Fruit fly (Drosophila melanogaster): Measurements from ENCODE around the gene Naglu.

The Naglu gene

DNA sequence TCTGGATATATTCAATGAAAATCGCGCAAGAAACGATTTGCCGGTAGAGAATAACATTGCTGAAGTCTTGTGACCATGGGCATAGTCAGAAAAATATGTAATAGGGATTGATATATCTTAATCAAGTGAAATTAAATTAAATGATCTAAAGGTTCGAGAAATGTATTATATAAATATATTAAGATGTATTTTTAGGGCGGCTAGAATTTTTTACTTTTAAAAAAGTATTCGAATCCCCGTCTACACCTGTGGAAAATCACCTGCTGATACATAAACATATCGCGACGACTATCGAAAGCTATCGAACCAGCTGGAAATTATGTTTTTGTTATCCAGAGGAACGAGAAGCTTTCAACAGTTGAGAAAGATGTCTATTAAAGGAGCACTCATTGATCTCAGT is 35.0 kb downstream of the Naglu start, which contains the start of the genes CG13390 and CG17294 (continued):
- TF ChIP-seq CG14014 (GFP tag; IDR thresholded peaks at IDR 0.05) = peak; percentile 100
- peak; percentile 99 for TF ChIP-seq jing (GFP tag; optimal IDR thresholded peaks at IDR 0.05)
- peak; percentile 99 for TF ChIP-seq ham (GFP tag; IDR thresholded peaks at IDR 0.05)
- peak; percentile 90 for TF ChIP-seq CG10321 (GFP tag; IDR thresholded peaks at IDR 0.05)
- TF ChIP-seq CG11247 (GFP tag; IDR thresholded peaks at IDR 0.05) = peak; percentile 99
- peak; percentile 95 for TF ChIP-seq CG9437 (GFP tag; optimal IDR thresholded peaks at IDR 0.05)
- TF ChIP-seq HHEX (GFP tag; optimal IDR thresholded peaks at IDR 0.05) = peak; percentile 100
- peak; percentile 98 for TF ChIP-seq CG15514 (GFP tag; optimal IDR thresholded peaks at IDR 0.05)
- TF ChIP-seq pan (optimal IDR thresholded peaks at IDR 0.05) = no peak
- peak in 1 of 2 experiments; percentile 100 for TF ChIP-seq pan (GFP tag; optimal IDR thresholded peaks at IDR 0.05 in 1 of 2, IDR thresholded peaks at IDR 0.05 in 1 of 2)
- TF ChIP-seq CG12236 (GFP tag; optimal IDR thresholded peaks at IDR 0.05) = peak; percentile 85
- peak; percentile 99 for TF ChIP-seq Ravus (GFP tag; IDR thresholded peaks at IDR 0.05)
- TF ChIP-seq zfh1 (GFP tag; IDR thresholded peaks at IDR 0.05) = peak; percentile 100
- TF ChIP-seq CG1529 (GFP tag; optimal IDR thresholded peaks at IDR 0.05) = peak; percentile 99
- peak; percentile 100 for TF ChIP-seq CG34422 (GFP tag; IDR thresholded peaks at IDR 0.05)
- TF ChIP-seq CG4328 (GFP tag; optimal IDR thresholded peaks at IDR 0.05) = peak; percentile 99
- TF ChIP-seq gro (GFP tag; optimal IDR thresholded peaks at IDR 0.05) = peak; percentile 97
- TF ChIP-seq Hr51 (GFP tag; optimal IDR thresholded peaks at IDR 0.05) = peak; percentile 96 to 100
- peak; percentile 99 for TF ChIP-seq CG2120 (GFP tag; optimal IDR thresholded peaks at IDR 0.05)
- TF ChIP-seq z (GFP tag; IDR thresholded peaks at IDR 0.05) = peak; percentile 84
- peak; percentile 77 for TF ChIP-seq CG1792 (GFP tag; optimal IDR thresholded peaks at IDR 0.05)
- TF ChIP-seq CG1647 (GFP tag; optimal IDR thresholded peaks at IDR 0.05) = peak; percentile 95
- TF ChIP-seq CG8924 (tag; optimal IDR thresholded peaks at IDR 0.05) = peak; percentile 100
- peak; percentile 100 for TF ChIP-seq H15 (GFP tag; IDR thresholded peaks at IDR 0.05)
- peak; percentile 100 for TF ChIP-seq gem (tag; optimal IDR thresholded peaks at IDR 0.05)
- TF ChIP-seq Lhr (GFP tag; optimal IDR thresholded peaks at IDR 0.05) = peak; percentile 97
- TF ChIP-seq sd (tag; optimal IDR thresholded peaks at IDR 0.05) = peak; percentile 98
- peak; percentile 99 for TF ChIP-seq Sox100B (GFP tag; optimal IDR thresholded peaks at IDR 0.05)
- TF ChIP-seq CG17612 (GFP tag; IDR thresholded peaks at IDR 0.05) = peak; percentile 99
- peak; percentile 99 for TF ChIP-seq MTF-1 (GFP tag; optimal IDR thresholded peaks at IDR 0.05; ENCODE audit: borderline replicate concordance)
- TF ChIP-seq sug (tag; optimal IDR thresholded peaks at IDR 0.05) = peak; percentile 99
- no peak for TF ChIP-seq fru (optimal IDR thresholded peaks at IDR 0.05)
- TF ChIP-seq fd3F (GFP tag; optimal IDR thresholded peaks at IDR 0.05) = peak; percentile 100
- peak; percentile 98 for TF ChIP-seq CG10267 (tag; optimal IDR thresholded peaks at IDR 0.05)
- peak; percentile 100 for TF ChIP-seq CG13424 (tag; optimal IDR thresholded peaks at IDR 0.05)
- TF ChIP-seq Myb (GFP tag; optimal IDR thresholded peaks at IDR 0.05) = peak; percentile 69
- peak; percentile 73 for TF ChIP-seq amos (GFP tag; IDR thresholded peaks at IDR 0.05; ENCODE audit: partially characterized antibody)
- TF ChIP-seq GATAe (GFP tag; conservative IDR thresholded peaks at IDR 0.05) = peak; percentile 99
- TF ChIP-seq ac (GFP tag; optimal IDR thresholded peaks at IDR 0.05) = peak; percentile 97

DNA sequence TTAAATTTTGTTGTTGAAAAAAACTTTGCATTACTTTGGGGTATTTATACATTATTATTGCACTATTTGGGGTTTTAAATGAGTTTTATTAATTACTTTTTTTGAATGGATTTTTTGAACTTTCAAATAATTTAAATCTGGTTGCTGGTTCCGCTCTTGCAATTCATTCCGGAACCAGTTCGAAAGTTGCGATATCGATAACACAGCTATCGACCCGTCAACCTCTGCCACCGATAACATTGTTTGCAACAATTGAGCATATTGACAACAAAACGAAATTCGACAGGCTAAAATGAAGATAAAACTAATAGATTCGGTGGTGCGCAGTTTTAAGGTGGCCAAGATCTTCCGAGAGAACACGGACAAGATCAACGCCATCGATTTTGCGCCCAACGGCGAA is 37.4 kb downstream of the Naglu start, which contains the start of gene Wdr82:
Gene Wdr82, plus strand, starts transcription at position 227 of the 400 bp plus-strand sequence.
- TF ChIP-seq grau (tag; optimal IDR thresholded peaks at IDR 0.05) = peak; percentile 3
- no peak for TF ChIP-seq fu2 (GFP tag; optimal IDR thresholded peaks at IDR 0.05)
- TF ChIP-seq Sin3A (optimal IDR thresholded peaks at IDR 0.05) = peak; percentile 5
- TF ChIP-seq tna (GFP tag; IDR thresholded peaks at IDR 0.05; ENCODE audit: partially characterized antibody) = peak; percentile 83
- peak; percentile 76; the same call in 1 of the 2 replicates for TF ChIP-seq nerfin-2 (GFP tag; IDR thresholded peaks at IDR 0.05; ENCODE audit: partially characterized antibody)
- peak; percentile 36; the same call in 1 of the 2 replicates for TF ChIP-seq inv (GFP tag; IDR thresholded peaks at IDR 0.05; ENCODE audit: partially characterized antibody)
- peak; percentile 52 for TF ChIP-seq Myb (GFP tag; optimal IDR thresholded peaks at IDR 0.05)
- peak; percentile 42 for TF ChIP-seq trem (tag; optimal IDR thresholded peaks at IDR 0.05)
- peak; percentile 84 for TF ChIP-seq zen2 (GFP tag; IDR thresholded peaks at IDR 0.05; ENCODE audit: partially characterized antibody)
- TF ChIP-seq exex (tag; optimal IDR thresholded peaks at IDR 0.05) = peak; percentile 7
- peak; percentile 75 for TF ChIP-seq Scr (GFP tag; IDR thresholded peaks at IDR 0.05; ENCODE audit: partially characterized antibody)
- peak; percentile 70; the same call in 1 of the 3 replicates for TF ChIP-seq CG7963 (GFP tag; IDR thresholded peaks at IDR 0.05; ENCODE audit: partially characterized antibody)
- TF ChIP-seq zen (tag; optimal IDR thresholded peaks at IDR 0.05) = no peak
- TF ChIP-seq gcm (GFP tag; optimal IDR thresholded peaks at IDR 0.05) = no peak

All from whole organism, embryonic.